Fruit fly (Drosophila melanogaster): ENCODE measurements around the gene yem.
A peak's percentile ranks its signal among the peaks of the same experiment; 100 is the strongest.

The yem gene

dm6 chr3R:29151621-29152092 lies 29.0 kb upstream of the yem start, which contains the start of gene eIF2D (continued):
- TF ChIP-seq Ets21C (GFP tag; optimal IDR thresholded peaks at IDR 0.05) (no peak), spab (GFP tag; optimal IDR thresholded peaks at IDR 0.05) (no peak), dsx (GFP tag; optimal IDR thresholded peaks at IDR 0.05; ENCODE audit: poor library complexity, severe bottlenecking) (peak; percentile 26), OdsH (GFP tag; optimal IDR thresholded peaks at IDR 0.05) (no peak), CG6792 (GFP tag; optimal IDR thresholded peaks at IDR 0.05) (peak; percentile 54), Met (GFP tag; optimal IDR thresholded peaks at IDR 0.05) (no peak), CG15336 (GFP tag; IDR thresholded peaks at IDR 0.05) (peak; percentile 68), CG16779 (tag; optimal IDR thresholded peaks at IDR 0.05) (no peak), Gug (GFP tag; IDR thresholded peaks at IDR 0.05) (peak; percentile 41; the same call in 1 of the 2 replicates), lz (GFP tag; optimal IDR thresholded peaks at IDR 0.05) (peak; percentile 66), CG32006 (GFP tag; optimal IDR thresholded peaks at IDR 0.05) (no peak)

DNA sequence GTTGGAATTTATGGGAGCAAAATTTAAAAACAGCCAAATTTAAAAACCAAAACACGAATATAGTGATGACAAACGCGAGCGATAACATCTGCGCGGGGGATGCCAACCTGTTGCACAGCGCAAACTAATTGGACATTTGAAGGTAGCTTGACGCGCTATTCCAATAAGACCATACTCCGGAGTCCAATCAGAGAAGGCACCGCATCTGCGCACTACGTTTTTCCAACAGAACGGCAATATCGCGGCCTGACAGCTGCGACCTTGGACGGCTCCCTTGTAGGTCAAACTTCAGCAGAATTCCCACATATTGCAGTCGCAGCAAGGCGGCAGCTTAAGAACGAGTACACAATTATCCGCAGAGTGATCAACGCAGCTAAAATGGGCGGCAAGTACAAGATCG lies 25.4 kb upstream of the yem start, which contains the start of the genes CG11882 and Pglym78:
CG11882 (minus strand) TSS at position 101 of the 400 bp plus-strand sequence.
Pglym78 (plus strand) TSS at position 177 of the 400 bp plus-strand sequence.
- TF ChIP-seq Sox14 (GFP tag; optimal IDR thresholded peaks at IDR 0.05) (peak; percentile 89), CG1621 (tag; optimal IDR thresholded peaks at IDR 0.05) (peak; percentile 93), esn (GFP tag; optimal IDR thresholded peaks at IDR 0.05) (peak; percentile 33), Eip78C (GFP tag) (peak; percentile 36), ss (GFP tag; optimal IDR thresholded peaks at IDR 0.05) (peak in 1 of 2 experiments; percentile 27), lz (GFP tag; optimal IDR thresholded peaks at IDR 0.05) (peak; percentile 9), achi (GFP tag; optimal IDR thresholded peaks at IDR 0.05) (peak; percentile 100), eg (GFP tag; IDR thresholded peaks at IDR 0.05) (no peak; the same call in 2 of the 3 replicates), Hr39 (GFP tag; optimal IDR thresholded peaks at IDR 0.05) (peak; percentile 94), CG31627 (GFP tag; optimal IDR thresholded peaks at IDR 0.05) (peak; percentile 12), pdm3 (GFP tag; optimal IDR thresholded peaks at IDR 0.05) (no peak), spab (GFP tag; optimal IDR thresholded peaks at IDR 0.05) (no peak), CG16779 (tag; optimal IDR thresholded peaks at IDR 0.05) (no peak), svp (GFP tag) (peak; percentile 96), CG6808 (GFP tag; optimal IDR thresholded peaks at IDR 0.05) (no peak), Eip75B (GFP tag; optimal IDR thresholded peaks at IDR 0.05) (peak; percentile 80), OdsH (GFP tag; optimal IDR thresholded peaks at IDR 0.05) (no peak), cyc (GFP tag; optimal IDR thresholded peaks at IDR 0.05) (peak; percentile 24), CG7368 (GFP tag; optimal IDR thresholded peaks at IDR 0.05) (no peak), CG6163 (GFP tag; IDR thresholded peaks at IDR 0.05) (peak; percentile 57; the same call in 2 of the 3 replicates), CG3032 (tag; optimal IDR thresholded peaks at IDR 0.05) (no peak)

- TF ChIP-seq Eip78C (GFP tag), result peak; percentile 2
- peak; percentile 22 for TF ChIP-seq Blimp-1 (GFP tag; optimal IDR thresholded peaks at IDR 0.05)
- no peak for TF ChIP-seq fkh (GFP tag; optimal IDR thresholded peaks at IDR 0.05)
- no peak for TF ChIP-seq CG6276 (GFP tag; optimal IDR thresholded peaks at IDR 0.05)
Measured at dm6 chr3R:29146710-29147109, 24.0 kb upstream of the yem start, which contains the start of gene CG14511. Gene CG14511, minus strand, starts transcription at chr3R:29146893.

- TF ChIP-seq CG7368 (GFP tag; optimal IDR thresholded peaks at IDR 0.05) (peak; percentile 14), CG9139 (GFP tag; optimal IDR thresholded peaks at IDR 0.05) (peak; percentile 29), Met (GFP tag; optimal IDR thresholded peaks at IDR 0.05) (no peak), svp (GFP tag) (peak; percentile 92), fkh (GFP tag; optimal IDR thresholded peaks at IDR 0.05) (peak; percentile 32), Ets96B (tag; optimal IDR thresholded peaks at IDR 0.05) (peak; percentile 36), Eip78C (GFP tag) (peak; percentile 53), CG3919 (GFP tag; optimal IDR thresholded peaks at IDR 0.05) (peak; percentile 29), CG10631 (GFP tag; optimal IDR thresholded peaks at IDR 0.05) (no peak), CG16779 (tag; optimal IDR thresholded peaks at IDR 0.05) (no peak), CG6163 (GFP tag; IDR thresholded peaks at IDR 0.05) (peak; percentile 37; the same call in 1 of the 3 replicates), ss (GFP tag; optimal IDR thresholded peaks at IDR 0.05) (peak in 1 of 2 experiments; percentile 20), salr (GFP tag; optimal IDR thresholded peaks at IDR 0.05) (no peak), dsx (GFP tag; optimal IDR thresholded peaks at IDR 0.05; ENCODE audit: poor library complexity, severe bottlenecking) (peak; percentile 5), CG10669 (GFP tag; optimal IDR thresholded peaks at IDR 0.05) (peak; percentile 68), CG6276 (GFP tag; optimal IDR thresholded peaks at IDR 0.05) (no peak), CG6808 (GFP tag; optimal IDR thresholded peaks at IDR 0.05) (peak; percentile 29), CG3032 (tag; optimal IDR thresholded peaks at IDR 0.05) (no peak), achi (GFP tag; optimal IDR thresholded peaks at IDR 0.05) (peak; percentile 8), Eip75B (GFP tag; optimal IDR thresholded peaks at IDR 0.05) (no peak)
Measured at dm6 chr3R:29139767-29140755, 17.4 kb upstream of the yem start.
